Fruit fly (Drosophila melanogaster): ENCODE data around the gene mamo.

mamo gene

dm6 chrX:13821775-13822493, 168.4 kb downstream of the mamo start, which contains the start of gene Clic (continued):
- TF ChIP-seq CG17186 (GFP tag; optimal IDR thresholded peaks at IDR 0.05) (no peak), Dip2 (GFP tag; IDR thresholded peaks at IDR 0.05) (no peak), fd64A (GFP tag; optimal IDR thresholded peaks at IDR 0.05) (no peak), fu2 (GFP tag; optimal IDR thresholded peaks at IDR 0.05) (no peak), CG9609 (GFP tag; optimal IDR thresholded peaks at IDR 0.05) (no peak), Sox102F (GFP tag; optimal IDR thresholded peaks at IDR 0.05) (no peak), CG17385 (GFP tag; optimal IDR thresholded peaks at IDR 0.05) (peak; percentile 95), Taf1 (GFP tag; IDR thresholded peaks at IDR 0.05) (no peak), ind (GFP tag; optimal IDR thresholded peaks at IDR 0.05) (no peak), crol (GFP tag; IDR thresholded peaks at IDR 0.05) (peak; percentile 8; the same call in 1 of the 2 replicates), ara (GFP tag; IDR thresholded peaks at IDR 0.05) (0 out of 2 replicates have a peak, but pooled peaks have one; percentile 41), Doc3 (GFP tag; IDR thresholded peaks at IDR 0.05; ENCODE audit: partially characterized antibody) (no peak), dmrt11E (tag; optimal IDR thresholded peaks at IDR 0.05) (no peak), CG6765 (GFP tag; optimal IDR thresholded peaks at IDR 0.05) (no peak), CG13296 (GFP tag; optimal IDR thresholded peaks at IDR 0.05) (peak; percentile 40), H2.0 (GFP tag; IDR thresholded peaks at IDR 0.05) (no peak), sna (GFP tag; IDR thresholded peaks at IDR 0.05; ENCODE audit: partially characterized antibody) (no peak), CG4730 (GFP tag; IDR thresholded peaks at IDR 0.05) (no peak), corto (GFP tag; optimal IDR thresholded peaks at IDR 0.05) (no peak), CG31224 (GFP tag; IDR thresholded peaks at IDR 0.05) (no peak), jumu (GFP tag; optimal IDR thresholded peaks at IDR 0.05) (peak; percentile 9), psq (GFP tag; optimal IDR thresholded peaks at IDR 0.05) (no peak), chm (GFP tag; IDR thresholded peaks at IDR 0.05) (peak; percentile 86), Hr3 (GFP tag; optimal IDR thresholded peaks at IDR 0.05) (no peak), CG11696 (GFP tag; IDR thresholded peaks at IDR 0.05) (no peak), insv (GFP tag; optimal IDR thresholded peaks at IDR 0.05) (peak in 1 of 2 experiments; percentile 12), amos (GFP tag; IDR thresholded peaks at IDR 0.05; ENCODE audit: partially characterized antibody) (peak; percentile 50; the same call in 1 of the 2 replicates), CG11504 (tag; optimal IDR thresholded peaks at IDR 0.05) (no peak), caup (GFP tag; optimal IDR thresholded peaks at IDR 0.05; ENCODE audit: severe bottlenecking) (peak; percentile 66), CG3281 (GFP tag; optimal IDR thresholded peaks at IDR 0.05) (peak; percentile 7), slp2 (GFP tag; optimal IDR thresholded peaks at IDR 0.05) (no peak), CG18619 (GFP tag; optimal IDR thresholded peaks at IDR 0.05) (no peak), Xbp1 (GFP tag; optimal IDR thresholded peaks at IDR 0.05) (no peak), so (GFP tag; IDR thresholded peaks at IDR 0.05) (0 out of 3 replicates have a peak, but pooled peaks have one; percentile 8), CG12391 (tag; optimal IDR thresholded peaks at IDR 0.05) (peak; percentile 8), CG9215 (GFP tag; IDR thresholded peaks at IDR 0.05) (no peak), da (GFP tag; optimal IDR thresholded peaks at IDR 0.05) (no peak), fru (optimal IDR thresholded peaks at IDR 0.05) (no peak), CG5953 (GFP tag; IDR thresholded peaks at IDR 0.05) (no peak), CG17568 (GFP tag; optimal IDR thresholded peaks at IDR 0.05) (no peak), grn (GFP tag; optimal IDR thresholded peaks at IDR 0.05) (no peak), CG16813 (GFP tag; IDR thresholded peaks at IDR 0.05; ENCODE audit: partially characterized antibody) (0 out of 3 replicates have a peak, but pooled peaks have one; percentile 10), gsb-n (tag; optimal IDR thresholded peaks at IDR 0.05) (no peak), E2f1 (GFP tag; IDR thresholded peaks at IDR 0.05) (no peak), sens-2 (GFP tag; IDR thresholded peaks at IDR 0.05) (no peak), CG12219 (GFP tag; optimal IDR thresholded peaks at IDR 0.05) (no peak), ro (GFP tag; IDR thresholded peaks at IDR 0.05) (no peak), CG8290 (GFP tag; optimal IDR thresholded peaks at IDR 0.05) (no peak), CG8290 (tag; optimal IDR thresholded peaks at IDR 0.05) (peak in 1 of 2 experiments; percentile 77), btn (GFP tag; optimal IDR thresholded peaks at IDR 0.05) (no peak), Ptx1 (GFP tag; IDR thresholded peaks at IDR 0.05) (no peak)

All from whole organism, embryonic.